Worm (Caenorhabditis elegans) whole organism, late embryonic: Measurements from ENCODE around the gene Y38H6C.18.

Experiments
- che-1 ChIP-seq: sonication (generic microtip); optimal IDR thresholded peaks from 2 replicates; lab custom pipeline; 2016; ENCODE audit warnings: mild to moderate bottlenecking, missing genetic modification characterization, missing compliant biosample characterization
- elt-2 ChIP-seq: sonication (generic microtip); optimal IDR thresholded peaks from 2 replicates; lab custom pipeline; 2016; ENCODE audit warnings: missing genetic modification reagents, missing genetic modification characterization, missing compliant biosample characterization
- fax-1 ChIP-seq: sonication (generic microtip); optimal IDR thresholded peaks from 2 replicates; lab custom pipeline; 2016; ENCODE audit warnings: missing genotype, missing genetic modification characterization, missing compliant biosample characterization
- hlh-13 ChIP-seq: fragments of 200-800 bp; sonication (Bioruptor generic); optimal IDR thresholded peaks from 2 replicates; lab custom pipeline; 2018; ENCODE audit warnings: mild to moderate bottlenecking, missing genetic modification characterization, missing compliant biosample characterization
- hlh-15 ChIP-seq: sonication (generic microtip); optimal IDR thresholded peaks from 2 replicates; lab custom pipeline; 2016; ENCODE audit warnings: missing genetic modification characterization, missing compliant biosample characterization
- lim-6 ChIP-seq: sonication (generic microtip); optimal IDR thresholded peaks from 2 replicates; lab custom pipeline; 2016; ENCODE audit warnings: missing genetic modification characterization, missing compliant biosample characterization
- lin-11 ChIP-seq: fragments of 200-800 bp; sonication (Bioruptor generic); optimal IDR thresholded peaks from 2 replicates; lab custom pipeline; 2018; ENCODE audit warnings: mild to moderate bottlenecking, missing genetic modification characterization, missing compliant biosample characterization
- mec-3 ChIP-seq: sonication (generic microtip); optimal IDR thresholded peaks from 2 replicates; lab custom pipeline; 2016; ENCODE audit warnings: borderline replicate concordance, missing genetic modification characterization, missing compliant biosample characterization
- pax-1 ChIP-seq: fragments of 150-350 bp; optimal IDR thresholded peaks from 2 replicates; lab custom pipeline; 2014; ENCODE audit warnings: missing biosample characterization, missing genetic modification characterization
- pha-4 ChIP-seq: fragments of 150-350 bp; optimal IDR thresholded peaks from 2 replicates; lab custom pipeline; 2018; ENCODE audit warnings: missing biosample characterization, missing genetic modification reagents, missing genetic modification characterization
- syd-9 ChIP-seq: sonication (generic microtip); optimal IDR thresholded peaks from 2 replicates; lab custom pipeline; 2016; ENCODE audit warnings: mild to moderate bottlenecking, missing genetic modification characterization, moderate library complexity, missing compliant biosample characterization
- unc-55 ChIP-seq: sonication (generic microtip); optimal IDR thresholded peaks from 2 replicates; lab custom pipeline; 2017; ENCODE audit warnings: missing biosample characterization, missing genetic modification reagents, missing genetic modification characterization

ce11 chrV:20499642-20500041 is 47.3 kb downstream of the Y38H6C.18 start:
- TF ChIP-seq pax-1 (tag; lab: Kevin White, UChicago) (no peak), hlh-15 (tag; lab: Kevin White, UChicago) (no peak), che-1 (no peak), hlh-13 (no peak), syd-9 (tag; lab: Kevin White, UChicago) (no peak), mec-3 (tag; lab: Kevin White, UChicago) (no peak), unc-55 (GFP tag; lab: Kevin White, UChicago) (no peak), lim-6 (tag; lab: Kevin White, UChicago) (no peak), pha-4 (tag; lab: Kevin White, UChicago) (no peak), lin-11 (tag; lab: Kevin White, UChicago) (no peak), fax-1 (no peak), elt-2 (no peak)
